Fruit fly (Drosophila melanogaster): Measurements from ENCODE around the gene vap.

DNA sequence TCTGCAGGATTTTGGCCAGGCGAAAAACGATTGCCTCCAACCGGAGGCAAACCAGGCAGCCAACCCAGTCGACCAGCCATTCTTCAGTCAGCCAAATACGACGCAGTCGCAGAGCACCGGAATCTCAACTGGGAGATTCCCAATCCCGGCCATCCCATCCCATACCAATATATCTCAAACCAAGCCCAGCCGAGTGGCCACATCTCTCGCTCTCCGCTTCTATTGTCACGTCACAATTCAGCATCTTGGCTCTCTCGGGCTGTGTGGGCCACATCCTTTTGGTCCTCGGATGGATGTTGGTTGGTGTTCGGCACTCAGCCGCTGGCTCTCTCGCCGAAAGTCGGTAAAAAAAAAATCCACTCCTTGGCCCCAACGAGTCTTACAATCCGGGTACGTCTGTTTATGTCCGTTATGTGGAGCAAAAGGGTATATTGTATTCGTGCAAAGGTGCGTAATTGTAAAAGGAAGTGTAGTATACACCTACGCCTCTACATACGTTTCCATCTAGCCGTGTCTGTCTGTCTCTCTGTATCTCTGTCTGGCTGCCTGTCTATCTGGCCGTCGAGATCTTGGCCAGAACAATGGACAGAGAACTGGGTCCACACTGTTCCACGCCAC is 32.3 kb downstream of the vap start, which contains the start of gene mmd:
- no peak for TF ChIP-seq salm (tag; optimal IDR thresholded peaks at IDR 0.05)
- TF ChIP-seq peb (GFP tag; IDR thresholded peaks at IDR 0.05), result no peak
- no peak for TF ChIP-seq repo (GFP tag; optimal IDR thresholded peaks at IDR 0.05)
- no peak for TF ChIP-seq slbo (GFP tag; IDR thresholded peaks at IDR 0.05)
- TF ChIP-seq inv (GFP tag; IDR thresholded peaks at IDR 0.05; ENCODE audit: partially characterized antibody), result no peak
- TF ChIP-seq Elba2 (GFP tag; optimal IDR thresholded peaks at IDR 0.05), result no peak
- TF ChIP-seq Spps (tag; optimal IDR thresholded peaks at IDR 0.05), result no peak
- no peak for TF ChIP-seq Tbp (GFP tag; optimal IDR thresholded peaks at IDR 0.05)
- no peak for TF ChIP-seq CG17612 (GFP tag; IDR thresholded peaks at IDR 0.05)

Data from whole organism, embryonic.